Fruit fly (Drosophila melanogaster): ENCODE measurements around the gene CG7384.

- TF ChIP-seq CG34367 (tag; optimal IDR thresholded peaks at IDR 0.05) = no peak
- no peak for TF ChIP-seq CG12605 (GFP tag; IDR thresholded peaks at IDR 0.05)
- no peak for TF ChIP-seq Snoo (tag; optimal IDR thresholded peaks at IDR 0.05)
- TF ChIP-seq EcR (GFP tag; optimal IDR thresholded peaks at IDR 0.05) = no peak
- no peak for TF ChIP-seq CG13204 (GFP tag; optimal IDR thresholded peaks at IDR 0.05)
These were observed 40.0 kb downstream of the CG7384 start for dm6 chr2L:10470211-10470610.
